Fruit fly (Drosophila melanogaster): ENCODE results near the gene Bin1.

Gene Bin1

DNA sequence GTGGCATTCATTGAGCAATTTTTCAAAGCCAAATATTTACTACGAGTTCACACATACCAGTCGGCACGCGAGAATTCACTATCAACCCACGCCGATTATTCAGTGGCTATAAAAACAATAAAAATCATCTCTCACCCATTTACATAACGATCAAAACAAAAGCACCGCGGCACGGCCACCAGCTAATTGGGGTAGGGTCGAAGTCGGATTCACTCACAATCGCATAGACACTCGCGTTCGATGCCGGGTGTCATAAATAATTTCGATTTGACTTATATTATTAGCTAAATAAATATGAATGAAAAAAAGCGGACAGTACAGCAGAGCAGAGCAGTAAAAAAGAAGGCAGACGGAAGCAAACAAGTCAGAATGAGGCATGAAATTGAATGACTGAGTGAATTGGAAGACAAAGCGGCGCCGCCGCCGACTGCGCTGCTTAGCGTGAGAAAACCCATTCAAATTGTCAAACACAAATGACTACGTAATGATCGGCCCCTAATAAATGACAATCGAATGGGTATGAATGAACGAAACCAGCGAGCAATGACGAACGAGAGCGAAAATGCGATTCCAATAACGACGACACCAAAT, 40.8 kb upstream of the Bin1 start:
- TF ChIP-seq twi (tag; optimal IDR thresholded peaks at IDR 0.05) (no peak), sd (tag; optimal IDR thresholded peaks at IDR 0.05) (peak; percentile 97), crp (GFP tag; optimal IDR thresholded peaks at IDR 0.05) (no peak), phol (tag; optimal IDR thresholded peaks at IDR 0.05) (no peak), mirr (GFP tag; optimal IDR thresholded peaks at IDR 0.05) (peak; percentile 57), Fer3 (tag; optimal IDR thresholded peaks at IDR 0.05) (peak; percentile 11), CG10543 (GFP tag; optimal IDR thresholded peaks at IDR 0.05) (peak; percentile 76), abd-A (tag; optimal IDR thresholded peaks at IDR 0.05) (peak; percentile 95), CG15269 (tag; optimal IDR thresholded peaks at IDR 0.05) (peak; percentile 16), CG34376 (GFP tag; optimal IDR thresholded peaks at IDR 0.05) (peak; percentile 79), Hmr (GFP tag; optimal IDR thresholded peaks at IDR 0.05) (peak; percentile 50), cwo (GFP tag; optimal IDR thresholded peaks at IDR 0.05) (peak; percentile 86), CG3281 (GFP tag; optimal IDR thresholded peaks at IDR 0.05) (peak; percentile 0), maf-S (GFP tag; optimal IDR thresholded peaks at IDR 0.05) (peak; percentile 1), nom (GFP tag; optimal IDR thresholded peaks at IDR 0.05) (no peak), Dip3 (GFP tag; optimal IDR thresholded peaks at IDR 0.05) (no peak), org-1 (GFP tag; optimal IDR thresholded peaks at IDR 0.05) (peak; percentile 4), CG13894 (tag; optimal IDR thresholded peaks at IDR 0.05) (peak; percentile 23), ERR (GFP tag; optimal IDR thresholded peaks at IDR 0.05) (peak; percentile 7), psq (GFP tag; optimal IDR thresholded peaks at IDR 0.05) (no peak), CG8290 (GFP tag; optimal IDR thresholded peaks at IDR 0.05) (no peak), CG8290 (tag; optimal IDR thresholded peaks at IDR 0.05) (peak in 1 of 2 experiments; percentile 4), CG7839 (tag; optimal IDR thresholded peaks at IDR 0.05) (peak; percentile 1), CG8281 (tag; optimal IDR thresholded peaks at IDR 0.05) (peak; percentile 27), Pdp1 (GFP tag; optimal IDR thresholded peaks at IDR 0.05) (peak in 1 of 2 experiments; percentile 95), CG13287 (GFP tag; IDR thresholded peaks at IDR 0.05; ENCODE audit: partially characterized antibody) (no peak), lola (GFP tag; optimal IDR thresholded peaks at IDR 0.05) (no peak), Vsx1 (GFP tag; optimal IDR thresholded peaks at IDR 0.05) (peak; percentile 73), CG1832 (GFP tag; optimal IDR thresholded peaks at IDR 0.05) (no peak), CG7987 (GFP tag; optimal IDR thresholded peaks at IDR 0.05) (peak; percentile 57), dimm (GFP tag; IDR thresholded peaks at IDR 0.05) (no peak), Eip74EF (GFP tag; optimal IDR thresholded peaks at IDR 0.05) (peak in 1 of 2 experiments; percentile 74), shn (GFP tag; optimal IDR thresholded peaks at IDR 0.05) (no peak), exex (tag; optimal IDR thresholded peaks at IDR 0.05) (peak; percentile 63), nau (GFP tag; optimal IDR thresholded peaks at IDR 0.05) (peak; percentile 31), CG2678 (tag; optimal IDR thresholded peaks at IDR 0.05) (peak; percentile 31), Med (GFP tag) (peak; percentile 85), Xbp1 (GFP tag; optimal IDR thresholded peaks at IDR 0.05) (no peak), Hey (tag; optimal IDR thresholded peaks at IDR 0.05) (no peak), CG10209 (GFP tag; optimal IDR thresholded peaks at IDR 0.05) (peak; percentile 15), Blimp-1 (GFP tag; optimal IDR thresholded peaks at IDR 0.05) (peak; percentile 85), HmgZ (tag; optimal IDR thresholded peaks at IDR 0.05) (peak; percentile 36), Hr78 (GFP tag; optimal IDR thresholded peaks at IDR 0.05) (peak in 1 of 2 experiments; percentile 29), CG12769 (tag; optimal IDR thresholded peaks at IDR 0.05) (peak; percentile 31), lilli (GFP tag; optimal IDR thresholded peaks at IDR 0.05) (peak; percentile 2), aop (GFP tag; IDR thresholded peaks at IDR 0.05) (no peak), CG33213 (GFP tag; optimal IDR thresholded peaks at IDR 0.05) (peak; percentile 4)
